Fruit fly (Drosophila melanogaster): ENCODE results near the gene Sos.
A peak's percentile ranks its signal among the peaks of the same experiment; 100 is the strongest.

Sos gene

dm6 chr2L:13839744-13840151, 26.1 kb downstream of the Sos start (continued):
- TF ChIP-seq kah (GFP tag; optimal IDR thresholded peaks at IDR 0.05) (peak; percentile 22), Oaz (GFP tag; IDR thresholded peaks at IDR 0.05) (peak; percentile 65; the same call in 1 of the 2 replicates), Opbp (GFP tag; IDR thresholded peaks at IDR 0.05; ENCODE audit: partially characterized antibody) (no peak), nerfin-2 (GFP tag; IDR thresholded peaks at IDR 0.05; ENCODE audit: partially characterized antibody) (no peak), Dp (GFP tag; optimal IDR thresholded peaks at IDR 0.05) (no peak), CG12659 (GFP tag; optimal IDR thresholded peaks at IDR 0.05) (peak; percentile 88), CG31365 (tag; optimal IDR thresholded peaks at IDR 0.05) (no peak), CG13624 (GFP tag; optimal IDR thresholded peaks at IDR 0.05) (peak; percentile 75), CG7556 (GFP tag; optimal IDR thresholded peaks at IDR 0.05) (peak; percentile 87), repo (GFP tag; optimal IDR thresholded peaks at IDR 0.05) (peak; percentile 47), CG7963 (GFP tag; IDR thresholded peaks at IDR 0.05; ENCODE audit: partially characterized antibody) (no peak), CG17359 (tag; optimal IDR thresholded peaks at IDR 0.05) (peak; percentile 81), Dad (GFP tag; optimal IDR thresholded peaks at IDR 0.05) (peak; percentile 62), ci (GFP tag; IDR thresholded peaks at IDR 0.05) (peak; percentile 78), CG17612 (GFP tag; IDR thresholded peaks at IDR 0.05) (peak; percentile 37; the same call in 1 of the 2 replicates), Mad (GFP tag; optimal IDR thresholded peaks at IDR 0.05) (peak; percentile 66), CG5180 (GFP tag; optimal IDR thresholded peaks at IDR 0.05) (peak; percentile 59), br (optimal IDR thresholded peaks at IDR 0.05) (no peak), peb (GFP tag; IDR thresholded peaks at IDR 0.05) (peak; percentile 62; the same call in 1 of the 2 replicates), CG9609 (GFP tag; optimal IDR thresholded peaks at IDR 0.05) (peak; percentile 71), CG7987 (GFP tag; optimal IDR thresholded peaks at IDR 0.05) (no peak), Asciz (GFP tag; optimal IDR thresholded peaks at IDR 0.05) (peak; percentile 76), cato (GFP tag; optimal IDR thresholded peaks at IDR 0.05; ENCODE audit: borderline replicate concordance) (peak; percentile 56), CG2889 (GFP tag; IDR thresholded peaks at IDR 0.05) (peak; percentile 58; the same call in 1 of the 3 replicates), Hr78 (GFP tag; optimal IDR thresholded peaks at IDR 0.05) (peak in 1 of 2 experiments; percentile 72), CG13296 (GFP tag; optimal IDR thresholded peaks at IDR 0.05) (peak; percentile 23), D19A (tag; optimal IDR thresholded peaks at IDR 0.05) (peak; percentile 85), Max (GFP tag; optimal IDR thresholded peaks at IDR 0.05) (peak; percentile 91), C15 (GFP tag; IDR thresholded peaks at IDR 0.05) (no peak), zf30C (GFP tag; optimal IDR thresholded peaks at IDR 0.05) (peak; percentile 18), Fer2 (tag; optimal IDR thresholded peaks at IDR 0.05) (peak; percentile 15), seq (GFP tag; IDR thresholded peaks at IDR 0.05) (peak; percentile 57), fd64A (GFP tag; optimal IDR thresholded peaks at IDR 0.05) (no peak), Pdp1 (GFP tag; optimal IDR thresholded peaks at IDR 0.05) (peak; percentile 73 to 76), bbx (GFP tag; IDR thresholded peaks at IDR 0.05; ENCODE audit: partially characterized antibody) (no peak), ab (GFP tag; optimal IDR thresholded peaks at IDR 0.05) (peak; percentile 39), CG4730 (GFP tag; IDR thresholded peaks at IDR 0.05) (0 out of 2 replicates have a peak, but pooled peaks have one; percentile 46), wdn (GFP tag; IDR thresholded peaks at IDR 0.05) (0 out of 2 replicates have a peak, but pooled peaks have one; percentile 42), CG34376 (GFP tag; optimal IDR thresholded peaks at IDR 0.05) (no peak), CG10147 (GFP tag; optimal IDR thresholded peaks at IDR 0.05) (peak; percentile 90), CG4282 (GFP tag; optimal IDR thresholded peaks at IDR 0.05) (no peak), Deaf1 (tag; optimal IDR thresholded peaks at IDR 0.05) (peak; percentile 70), CG8944 (GFP tag; optimal IDR thresholded peaks at IDR 0.05) (peak; percentile 58), ind (GFP tag; optimal IDR thresholded peaks at IDR 0.05) (peak; percentile 65), ftz-f1 (GFP tag; optimal IDR thresholded peaks at IDR 0.05) (no peak), Dek (tag; optimal IDR thresholded peaks at IDR 0.05) (peak; percentile 74), CG33557 (GFP tag; optimal IDR thresholded peaks at IDR 0.05) (peak; percentile 5), CG11398 (GFP tag; optimal IDR thresholded peaks at IDR 0.05) (peak; percentile 59), CG7745 (tag; optimal IDR thresholded peaks at IDR 0.05) (no peak)
